Worm (Caenorhabditis elegans) whole organism, midembryonic: ENCODE results near the gene F17C8.6.

ENCODE experiments used
- T22C8.4 ChIP-seq: fragments of 200-800 bp; sonication (Bioruptor generic); IDR thresholded peaks from 2 replicates; pipeline ENCODE4 v1.3.6; 2022; ENCODE audit warnings: missing genetic modification characterization, missing compliant biosample characterization
- flt-1 ChIP-seq: fragments of 200-800 bp; sonication (Bioruptor generic); IDR thresholded peaks from 2 replicates; pipeline ENCODE4 v1.3.6; 2022; ENCODE audit warnings: missing genetic modification characterization, missing compliant biosample characterization
- klf-2 ChIP-seq: fragments of 200-800 bp; sonication (Bioruptor generic); conservative IDR thresholded peaks from 2 replicates; pipeline ENCODE4 v1.3.6; 2022; ENCODE audit warnings: missing genetic modification reagents, missing genetic modification characterization, missing compliant biosample characterization
- ref-1 ChIP-seq: fragments of 200-800 bp; sonication (Bioruptor generic); conservative IDR thresholded peaks from 2 replicates; pipeline ENCODE4 v1.3.6; 2022; ENCODE audit warnings: missing genetic modification reagents, missing genetic modification characterization, missing compliant biosample characterization
- tab-1 ChIP-seq: fragments of 200-800 bp; sonication (Bioruptor generic); IDR thresholded peaks from 2 replicates; pipeline ENCODE4 v1.3.6; 2022; ENCODE audit warnings: missing genetic modification characterization, missing compliant biosample characterization
- ztf-23 ChIP-seq: fragments of 200-800 bp; sonication (Bioruptor generic); IDR thresholded peaks from 2 replicates; pipeline ENCODE4 v1.3.6; 2022; ENCODE audit warnings: missing genetic modification reagents, missing genetic modification characterization, missing compliant biosample characterization
- ztf-29 ChIP-seq: fragments of 200-800 bp; sonication (Bioruptor generic); IDR thresholded peaks from 2 replicates; pipeline ENCODE4 v1.3.6; 2022; ENCODE audit warnings: missing genetic modification reagents, missing genetic modification characterization, missing compliant biosample characterization

ce11 chrIII:4765474-4765873, 19.6 kb upstream of the F17C8.6 start, which contains the start of gene B0393.5:
- TF ChIP-seq ztf-23 (GFP tag; lab: Robert Waterston, UW) (no peak), flt-1 (GFP tag; lab: Robert Waterston, UW) (no peak), ztf-29 (no peak), ref-1 (GFP tag; lab: Robert Waterston, UW) (no peak), tab-1 (no peak), T22C8.4 (GFP tag; lab: Robert Waterston, UW) (no peak), klf-2 (GFP tag; lab: Robert Waterston, UW) (no peak)
